Fruit fly (Drosophila melanogaster): Measurements from ENCODE around the gene Lint-1.

The Lint-1 gene

DNA sequence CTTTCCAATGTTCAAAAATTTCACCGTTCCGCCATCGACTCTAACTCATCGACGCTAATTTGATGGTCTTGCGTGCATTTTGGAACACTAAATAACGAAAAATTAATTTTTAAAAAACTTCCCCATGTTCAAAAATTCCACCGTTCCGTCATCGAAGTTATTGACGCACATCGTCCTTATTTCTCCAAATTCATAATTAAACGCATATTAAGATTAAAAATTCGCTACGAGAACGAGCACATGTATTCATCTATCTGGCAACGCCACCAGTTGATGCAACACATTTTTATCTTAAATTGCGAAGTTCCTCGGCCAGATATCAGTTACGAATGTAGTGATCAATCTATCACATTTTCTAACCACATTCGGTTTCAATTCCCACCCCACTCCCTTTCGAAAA lies at the start of gene Lint-1:
Gene Lint-1 (plus strand): TSS at position 123 of the 400 bp plus-strand sequence.
- no peak for TF ChIP-seq CG8478 (optimal IDR thresholded peaks at IDR 0.05)
- no peak for TF ChIP-seq CTCF (optimal IDR thresholded peaks at IDR 0.05)

DNA sequence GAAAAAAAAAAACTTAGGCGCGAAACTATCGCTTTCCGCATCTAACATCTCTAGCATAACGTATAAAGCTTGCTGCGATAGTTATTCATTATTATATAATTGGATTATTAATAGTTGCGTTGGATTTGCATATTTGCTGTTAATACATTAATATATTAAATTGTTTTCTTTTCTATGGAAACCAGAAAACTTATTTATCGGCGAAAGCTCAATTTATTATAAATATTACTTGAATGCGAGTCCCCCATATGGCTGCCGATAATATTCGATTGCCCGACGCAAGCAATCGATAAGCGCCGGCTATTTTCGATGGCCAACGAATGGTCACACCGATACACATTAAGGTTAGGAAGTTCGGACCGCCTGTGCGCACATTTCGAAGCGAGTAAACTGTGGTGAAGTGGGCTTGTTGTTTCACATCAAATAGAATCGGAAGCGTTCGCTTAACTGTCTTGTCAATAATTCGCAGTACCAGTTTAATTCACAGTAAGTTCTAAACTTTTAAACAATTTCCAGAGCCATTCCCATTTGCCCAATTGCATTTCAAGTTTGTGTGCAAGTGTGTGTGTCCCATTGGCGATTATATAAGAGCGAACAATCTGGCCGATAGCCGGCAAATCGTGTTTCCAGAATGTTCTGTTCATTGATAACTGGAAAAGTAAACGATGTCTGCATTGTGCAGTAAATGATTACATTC lies 40.8 kb upstream of the Lint-1 start, which contains the start of gene Hsp60A:
Gene Hsp60A (plus strand): TSS at position 335 of the 697 bp plus-strand sequence.
- TF ChIP-seq CG8478 (optimal IDR thresholded peaks at IDR 0.05) (no peak), CTCF (optimal IDR thresholded peaks at IDR 0.05) (no peak)

DNA sequence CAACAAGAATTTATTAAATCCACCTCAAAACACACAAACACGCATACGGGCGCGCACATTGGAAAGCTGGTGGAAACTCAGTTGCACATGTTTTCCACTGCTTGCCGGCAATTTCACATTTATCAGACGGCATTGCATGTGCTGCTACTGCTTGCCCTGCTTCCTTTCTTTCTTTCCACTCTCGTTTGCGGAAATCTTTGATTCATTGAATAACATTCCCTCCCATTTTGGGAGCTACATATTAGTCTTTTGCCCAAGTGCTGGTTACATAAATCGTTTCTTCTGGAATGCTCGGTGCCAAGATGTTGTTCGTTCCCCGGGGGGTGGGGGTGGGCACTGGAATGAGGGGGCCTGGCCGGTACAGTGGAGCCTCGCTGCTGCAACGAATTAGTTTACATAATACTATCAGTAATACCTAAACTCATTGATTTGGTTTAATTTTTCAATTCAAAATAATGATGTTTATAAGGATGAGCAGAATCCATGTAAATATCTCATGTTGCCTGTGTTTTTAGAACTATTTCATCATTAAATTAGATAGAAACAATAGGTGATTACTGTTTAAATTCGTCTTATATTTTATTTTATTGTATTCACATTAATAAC lies 40.2 kb upstream of the Lint-1 start:
- no peak for TF ChIP-seq CG8478 (optimal IDR thresholded peaks at IDR 0.05)
- peak; percentile 40 to 49 for TF ChIP-seq CTCF (optimal IDR thresholded peaks at IDR 0.05)

DNA sequence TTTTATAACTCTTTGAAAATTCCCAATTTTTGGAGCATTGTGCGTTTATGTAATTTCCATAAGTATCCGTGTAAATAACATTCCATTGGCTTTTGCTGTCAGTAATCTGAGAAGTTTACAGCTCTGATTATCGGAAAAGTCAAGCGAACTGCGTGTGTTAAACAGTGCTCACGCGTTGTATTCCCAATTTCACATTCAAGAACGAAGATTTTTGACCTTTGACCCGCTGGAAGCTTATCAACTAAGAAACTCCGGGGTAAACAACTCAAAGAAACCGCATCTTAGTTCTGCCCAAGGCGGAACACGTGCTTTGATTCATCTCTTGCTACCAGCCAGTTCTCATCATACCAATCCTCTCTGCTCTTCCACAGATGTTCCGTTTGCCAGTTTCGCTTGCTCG lies 39.5 kb upstream of the Lint-1 start:
- TF ChIP-seq CG8478 (optimal IDR thresholded peaks at IDR 0.05) = no peak
- TF ChIP-seq CTCF (optimal IDR thresholded peaks at IDR 0.05) = no peak

DNA sequence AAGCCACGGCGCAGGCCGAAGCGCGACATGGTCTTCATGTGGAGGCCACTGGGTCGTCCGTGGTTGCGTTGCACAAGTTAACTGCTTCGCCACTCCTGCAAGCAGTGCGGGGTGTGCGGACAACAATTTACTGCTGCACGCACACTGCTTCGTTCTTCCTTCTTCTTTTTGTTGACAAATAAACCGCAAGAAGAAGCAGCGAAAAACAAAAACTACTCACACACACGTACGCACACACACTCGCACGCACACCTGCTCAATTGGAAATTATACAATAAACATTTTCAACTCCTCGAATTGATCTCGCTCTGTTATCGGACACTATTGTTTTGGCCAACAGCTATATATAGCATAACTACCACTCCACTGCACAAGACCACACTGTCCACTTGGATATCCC lies 25.6 kb upstream of the Lint-1 start:
- TF ChIP-seq CG8478 (optimal IDR thresholded peaks at IDR 0.05) (no peak), CTCF (optimal IDR thresholded peaks at IDR 0.05) (no peak)

DNA sequence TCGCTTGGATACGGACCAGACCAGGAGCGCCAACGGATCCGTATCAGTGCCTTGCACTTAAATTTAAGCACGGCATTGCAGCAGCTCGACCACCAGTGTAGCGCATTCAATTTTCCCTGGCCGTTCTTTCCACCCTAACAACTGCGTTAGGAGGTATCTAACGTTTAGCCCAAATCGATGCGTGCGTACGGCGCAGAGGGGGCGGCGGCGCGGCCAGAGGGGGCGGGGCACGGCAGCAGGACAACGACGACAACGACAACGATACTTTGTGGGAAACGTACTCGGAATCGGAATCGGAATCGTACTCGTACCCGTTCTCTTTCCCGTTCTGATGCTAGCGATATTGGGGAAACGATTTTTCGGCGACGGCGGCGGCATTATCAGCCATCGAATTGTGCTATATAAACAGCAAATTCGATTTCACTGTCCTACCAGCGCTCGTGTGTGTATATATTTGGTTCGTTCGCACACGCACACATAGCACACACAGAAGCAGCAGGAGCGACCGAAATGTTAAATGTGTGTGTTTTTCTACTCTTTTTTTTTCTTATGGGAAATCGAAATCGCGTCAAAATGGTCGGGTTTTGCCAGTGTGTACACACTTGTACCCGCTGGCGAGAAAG lies 24.9 kb upstream of the Lint-1 start, which contains the start of gene CG11122:
Gene CG11122 (minus strand): TSS at position 601 of the 623 bp plus-strand sequence.
- TF ChIP-seq CTCF (optimal IDR thresholded peaks at IDR 0.05) (no peak), CG8478 (optimal IDR thresholded peaks at IDR 0.05) (no peak)

DNA sequence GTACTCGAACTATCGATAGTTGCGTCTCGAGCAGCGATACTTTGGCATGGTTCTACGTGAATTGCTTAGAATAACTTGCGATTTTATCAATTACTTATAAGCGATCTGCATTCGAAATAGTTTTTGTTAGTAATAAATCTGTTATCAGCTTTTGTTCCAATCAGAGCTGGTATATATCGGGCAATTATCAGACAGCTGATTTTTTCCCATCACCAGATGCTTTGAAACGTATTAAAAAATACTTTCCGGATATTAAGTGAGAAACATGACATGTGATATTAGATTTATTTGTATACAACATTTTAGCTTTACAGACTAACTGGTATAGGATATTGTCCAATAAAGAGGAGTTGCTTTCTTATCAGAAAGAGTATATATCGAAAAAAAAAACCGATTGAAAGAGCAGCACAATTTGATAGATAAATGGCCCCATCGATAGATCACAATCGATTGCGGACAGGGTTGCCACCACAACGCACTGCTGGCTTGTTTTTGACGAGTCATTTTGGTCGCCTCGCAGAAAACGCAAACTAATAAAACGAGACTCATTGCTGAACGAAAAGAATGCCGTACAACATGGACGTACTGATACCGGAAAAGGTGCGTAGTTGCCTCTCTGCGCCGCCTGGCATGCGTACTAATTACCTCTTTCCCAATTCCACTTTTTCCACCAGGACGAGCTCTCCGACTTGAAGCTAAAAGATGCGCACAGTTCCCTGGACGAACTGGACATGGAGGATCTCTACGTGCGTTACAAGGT lies 24.2 kb upstream of the Lint-1 start, which contains the start of gene Rpt3:
Gene Rpt3 (plus strand): TSS at position 353 of the 760 bp plus-strand sequence.
- TF ChIP-seq CG8478 (optimal IDR thresholded peaks at IDR 0.05) (no peak), CTCF (optimal IDR thresholded peaks at IDR 0.05) (no peak)

DNA sequence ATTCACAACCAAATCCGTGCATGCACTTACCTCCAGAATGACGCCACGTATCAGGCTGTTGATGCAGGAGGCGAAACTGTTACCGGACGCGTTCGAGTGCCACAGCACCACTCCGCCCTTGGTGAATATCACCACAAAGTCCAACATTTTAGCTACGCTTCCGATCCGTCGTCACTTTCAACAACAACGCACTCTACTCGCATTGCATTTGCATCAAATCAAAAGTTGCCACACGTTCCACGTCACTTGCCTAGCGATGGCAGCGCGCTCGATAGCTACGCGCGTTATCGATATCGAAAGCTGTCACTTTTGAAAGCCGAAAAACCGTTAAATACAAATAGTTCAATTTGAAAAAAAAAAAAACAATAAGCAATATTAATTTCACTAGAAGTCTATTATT lies 20.3 kb upstream of the Lint-1 start, which contains the start of gene SrpRalpha:
Gene SrpRalpha (minus strand): TSS at position 260 of the 400 bp plus-strand sequence.
- TF ChIP-seq CG8478 (optimal IDR thresholded peaks at IDR 0.05) (no peak), CTCF (optimal IDR thresholded peaks at IDR 0.05) (no peak)

DNA sequence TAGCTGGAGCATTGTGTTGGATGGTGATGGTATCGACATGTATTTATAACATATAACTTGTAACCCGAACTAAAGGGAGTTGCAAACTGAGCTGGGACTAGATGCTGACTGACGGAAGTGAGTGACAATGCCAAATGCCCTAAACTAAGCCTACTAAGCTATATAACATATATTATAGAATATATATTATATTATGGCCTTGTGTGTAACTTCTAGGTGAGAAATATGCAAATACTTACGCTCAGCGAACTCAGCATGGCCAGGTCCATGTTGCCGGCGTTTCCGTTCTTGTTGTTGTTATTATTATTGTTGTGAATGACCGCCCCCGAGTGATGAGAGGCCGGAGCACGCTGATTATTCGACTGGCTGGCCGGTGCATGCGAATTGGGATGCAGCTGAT lies 16.8 kb upstream of the Lint-1 start, which contains the start of gene CG44385:
Gene CG44385 (minus strand): TSS at position 101 of the 400 bp plus-strand sequence.
- TF ChIP-seq CTCF (optimal IDR thresholded peaks at IDR 0.05) = no peak
- no peak for TF ChIP-seq CG8478 (optimal IDR thresholded peaks at IDR 0.05)

DNA sequence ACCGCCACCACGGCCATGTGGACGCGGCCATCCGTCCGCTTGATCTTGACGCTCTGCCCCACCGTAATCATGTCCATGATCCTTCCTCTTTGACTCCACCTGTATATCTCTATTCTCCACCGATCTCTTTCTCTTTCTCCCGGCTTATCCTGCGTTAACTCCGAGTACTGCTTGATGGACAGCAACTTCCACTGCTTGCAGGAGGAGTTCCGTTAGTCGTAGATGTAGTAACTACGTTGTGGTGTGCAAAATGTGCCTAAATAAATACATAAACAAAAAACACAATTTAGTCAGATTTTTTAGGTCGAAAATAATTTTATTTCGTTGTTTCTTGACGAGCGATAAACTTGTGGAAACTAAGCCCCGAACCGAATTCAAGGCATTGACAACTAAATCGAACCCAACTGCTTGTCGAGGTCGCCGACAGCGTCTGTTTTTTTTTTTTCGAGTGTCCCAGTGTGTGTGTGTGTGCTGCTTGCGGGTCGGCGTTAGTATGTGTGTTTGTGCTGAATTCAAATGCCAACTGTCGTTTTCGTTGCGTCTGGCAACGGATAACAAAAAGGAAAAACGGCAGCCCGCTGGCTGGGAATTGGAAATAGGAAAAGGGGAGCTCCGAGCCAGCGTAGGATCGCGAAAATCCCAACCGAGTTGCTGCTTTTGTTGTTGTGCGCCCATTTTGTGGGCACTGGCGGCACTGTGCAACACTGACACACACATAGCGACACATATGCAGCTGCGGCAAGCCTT lies 13.1 kb upstream of the Lint-1 start:
- TF ChIP-seq CG8478 (optimal IDR thresholded peaks at IDR 0.05) = no peak
- TF ChIP-seq CTCF (optimal IDR thresholded peaks at IDR 0.05) = no peak

DNA sequence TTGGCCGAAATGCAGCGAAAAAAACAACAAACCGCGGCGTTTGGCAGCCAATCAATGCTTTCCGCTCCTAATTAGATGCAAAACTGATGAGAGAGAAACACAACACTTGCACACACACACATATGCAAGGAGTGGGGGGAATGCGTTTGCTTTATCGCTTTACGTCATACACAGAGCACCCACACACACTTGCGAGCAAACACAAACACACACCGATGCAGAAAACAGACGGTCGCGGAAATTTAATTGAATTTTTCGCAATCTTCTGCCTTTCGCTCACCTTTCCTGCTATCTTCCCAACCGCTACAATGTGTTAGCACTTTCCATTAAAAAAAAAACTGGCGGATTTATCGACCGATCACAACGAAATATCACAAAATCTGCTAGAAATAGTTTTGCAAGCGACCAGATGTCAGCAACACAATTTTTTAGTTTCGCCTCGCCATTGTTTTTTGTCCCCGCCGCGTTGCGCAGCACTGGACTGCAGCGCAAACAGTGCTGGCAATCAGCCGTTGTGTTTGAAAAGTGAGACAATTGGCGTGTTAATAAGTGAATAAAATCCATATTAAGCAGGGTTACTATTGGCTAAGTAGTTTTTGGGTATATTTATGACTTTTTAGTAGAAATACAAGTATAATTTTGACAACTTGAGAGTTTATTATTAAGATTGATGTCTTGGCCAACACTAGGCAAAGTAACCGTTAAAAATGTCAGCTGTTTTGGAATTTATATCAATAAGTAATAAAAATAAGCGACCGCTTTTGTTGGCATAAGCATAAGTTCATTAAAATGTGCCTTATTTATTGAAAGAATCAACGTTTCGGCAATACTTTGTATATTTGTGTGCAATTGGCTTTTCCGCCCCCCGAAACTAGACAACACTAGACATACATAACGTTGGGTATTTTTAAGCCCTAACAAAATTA lies 12.3 kb upstream of the Lint-1 start, which contains the start of gene Klp10A:
Gene Klp10A (minus strand): TSS at position 532 of the 926 bp plus-strand sequence.
- TF ChIP-seq CTCF (optimal IDR thresholded peaks at IDR 0.05) (no peak), CG8478 (optimal IDR thresholded peaks at IDR 0.05) (no peak)

DNA sequence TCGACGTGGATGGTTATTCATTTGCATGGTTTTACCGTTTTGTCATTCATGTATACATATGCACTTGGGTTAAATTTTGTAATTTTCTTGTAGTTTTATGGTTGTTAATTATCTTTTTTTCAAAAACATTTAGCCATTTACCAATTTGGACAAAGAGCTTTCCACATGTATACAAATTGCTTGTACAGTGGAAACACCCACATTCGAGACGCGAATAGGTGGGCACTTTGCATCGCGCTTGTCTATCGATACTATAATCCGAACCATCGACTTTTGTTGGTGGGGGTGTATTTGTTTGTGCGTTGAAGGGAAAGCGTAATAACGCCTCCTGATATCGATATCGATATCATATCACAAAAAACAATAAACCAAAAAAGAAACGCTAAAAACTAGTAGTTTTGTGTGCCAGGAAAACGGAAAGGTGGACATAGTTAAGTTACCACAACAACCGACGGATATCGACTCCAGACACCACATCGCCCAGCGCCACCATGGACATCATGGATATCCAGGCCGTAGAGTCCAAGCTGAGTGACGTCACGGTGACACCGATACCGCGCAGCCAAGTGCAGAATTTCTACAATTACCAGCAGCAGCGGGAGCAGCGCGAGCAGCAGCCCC lies 11.4 kb upstream of the Lint-1 start, which contains the start of gene CDK2AP1:
Gene CDK2AP1 (plus strand): TSS at position 294 of the 621 bp plus-strand sequence.
- TF ChIP-seq CG8478 (optimal IDR thresholded peaks at IDR 0.05) (no peak), CTCF (optimal IDR thresholded peaks at IDR 0.05) (peak in 1 of 2 experiments; percentile 28)

Measured in S2 (cell line).